Fruit fly (Drosophila melanogaster): Measurements from ENCODE around the gene CG14331.

The CG14331 gene

DNA sequence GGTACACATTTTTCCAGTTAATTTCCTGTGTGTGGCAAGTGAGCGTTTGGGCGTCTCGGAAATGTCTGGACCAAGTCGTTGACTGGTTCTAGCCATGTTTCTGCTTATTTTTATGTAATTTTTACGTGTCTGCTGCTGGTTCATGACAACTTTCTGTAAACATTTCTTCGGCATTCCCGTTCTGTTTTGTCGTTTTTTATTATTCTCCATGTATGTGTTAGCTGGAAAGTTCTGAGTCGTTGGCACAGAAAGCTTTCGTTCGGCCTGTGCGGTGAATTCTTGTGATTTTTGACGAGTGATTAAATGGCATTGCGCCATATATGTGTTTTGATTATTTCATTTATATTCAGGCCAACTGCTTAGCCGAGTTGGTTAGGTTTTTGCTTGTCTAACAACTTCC is 14.3 kb downstream of the CG14331 start:
- TF ChIP-seq woc (GFP tag; optimal IDR thresholded peaks at IDR 0.05), result no peak
- no peak for TF ChIP-seq fru (GFP tag; optimal IDR thresholded peaks at IDR 0.05)
- TF ChIP-seq HLH106 (tag; optimal IDR thresholded peaks at IDR 0.05), result no peak
- no peak for TF ChIP-seq Mio (GFP tag; optimal IDR thresholded peaks at IDR 0.05)
- no peak for TF ChIP-seq Hr83 (GFP tag; optimal IDR thresholded peaks at IDR 0.05; ENCODE audit: poor library complexity, severe bottlenecking)
- TF ChIP-seq br (GFP tag; optimal IDR thresholded peaks at IDR 0.05), result no peak
- TF ChIP-seq brk (GFP tag; optimal IDR thresholded peaks at IDR 0.05), result no peak
- no peak for TF ChIP-seq Sp1 (GFP tag; optimal IDR thresholded peaks at IDR 0.05)
- no peak for TF ChIP-seq dmrt93B (GFP tag; optimal IDR thresholded peaks at IDR 0.05)
- no peak for TF ChIP-seq Hr78 (GFP tag; optimal IDR thresholded peaks at IDR 0.05)
- TF ChIP-seq CrebA (GFP tag; optimal IDR thresholded peaks at IDR 0.05; ENCODE audit: borderline replicate concordance), result no peak
- TF ChIP-seq GATAd (GFP tag; optimal IDR thresholded peaks at IDR 0.05), result no peak
- TF ChIP-seq dl (GFP tag; optimal IDR thresholded peaks at IDR 0.05; ENCODE audit: insufficient read depth in 1 of 2, partially characterized antibody in 2 of 2), result no peak
- TF ChIP-seq CG32264 (GFP tag; optimal IDR thresholded peaks at IDR 0.05), result no peak
- no peak for TF ChIP-seq Hnf4 (GFP tag; optimal IDR thresholded peaks at IDR 0.05)
- TF ChIP-seq ey (GFP tag; optimal IDR thresholded peaks at IDR 0.05), result no peak
- no peak for TF ChIP-seq usp (GFP tag; optimal IDR thresholded peaks at IDR 0.05)

- TF ChIP-seq usp (GFP tag; optimal IDR thresholded peaks at IDR 0.05) (no peak), rgr (GFP tag; optimal IDR thresholded peaks at IDR 0.05) (no peak), fru (GFP tag; optimal IDR thresholded peaks at IDR 0.05) (no peak), Jra (GFP tag; optimal IDR thresholded peaks at IDR 0.05) (no peak), psq (GFP tag; optimal IDR thresholded peaks at IDR 0.05) (no peak), ey (GFP tag; optimal IDR thresholded peaks at IDR 0.05) (no peak), dsf (GFP tag; optimal IDR thresholded peaks at IDR 0.05; ENCODE audit: borderline replicate concordance) (no peak), Sp1 (GFP tag; optimal IDR thresholded peaks at IDR 0.05) (no peak), dl (GFP tag; optimal IDR thresholded peaks at IDR 0.05; ENCODE audit: insufficient read depth in 1 of 2, partially characterized antibody in 2 of 2) (no peak), CG9705 (GFP tag; optimal IDR thresholded peaks at IDR 0.05) (no peak), sage (GFP tag; optimal IDR thresholded peaks at IDR 0.05) (no peak), Rel (GFP tag; optimal IDR thresholded peaks at IDR 0.05) (no peak), Rel (tag; optimal IDR thresholded peaks at IDR 0.05) (no peak), CG32264 (GFP tag; optimal IDR thresholded peaks at IDR 0.05) (no peak), Hnf4 (GFP tag; optimal IDR thresholded peaks at IDR 0.05) (no peak), lola (GFP tag; optimal IDR thresholded peaks at IDR 0.05) (no peak)
Observed at dm6 chr3R:17425417-17425915, 15.1 kb downstream of the CG14331 start, which contains the start of gene cysu. Gene cysu (plus strand): TSS chr3R:17425768.

dm6 chr3R:17422102-17422501 is 18.4 kb downstream of the CG14331 start, which contains the start of gene CG14332:
Gene CG14332 (minus strand): TSS chr3R:17422202.
- TF ChIP-seq dl (GFP tag; optimal IDR thresholded peaks at IDR 0.05; ENCODE audit: insufficient read depth in 1 of 2, partially characterized antibody in 2 of 2) (no peak), dsf (GFP tag; optimal IDR thresholded peaks at IDR 0.05; ENCODE audit: borderline replicate concordance) (no peak)

DNA sequence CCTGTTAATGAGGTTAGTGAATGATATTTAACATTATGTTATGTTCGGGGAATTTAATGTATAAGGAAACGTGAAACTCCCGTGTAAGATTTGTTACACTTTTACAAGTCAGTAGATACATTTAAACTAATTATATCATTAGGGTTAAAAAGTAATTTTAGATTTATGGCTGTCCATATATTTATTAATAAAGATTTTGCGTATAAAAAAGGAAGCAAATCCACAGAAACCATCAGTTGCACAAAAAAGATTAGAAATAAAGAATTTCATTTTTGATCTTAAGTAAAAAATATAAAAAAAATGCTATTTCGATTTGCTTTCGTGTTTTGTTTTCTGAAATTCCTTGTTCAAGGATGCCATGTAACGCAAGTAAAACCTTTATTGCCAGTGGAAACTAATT is 20.2 kb downstream of the CG14331 start, which contains the start of gene CG42835:
TSS of gene CG42835 (plus strand) at position 301 of the 400 bp plus-strand sequence.
- TF ChIP-seq Mio (GFP tag; optimal IDR thresholded peaks at IDR 0.05) (no peak), dl (GFP tag; optimal IDR thresholded peaks at IDR 0.05; ENCODE audit: insufficient read depth in 1 of 2, partially characterized antibody in 2 of 2) (no peak), Vsx2 (GFP tag; optimal IDR thresholded peaks at IDR 0.05; ENCODE audit: partially characterized antibody) (no peak), br (GFP tag; optimal IDR thresholded peaks at IDR 0.05) (no peak), jim (GFP tag; optimal IDR thresholded peaks at IDR 0.05) (no peak), lola (GFP tag; optimal IDR thresholded peaks at IDR 0.05) (no peak), pan (optimal IDR thresholded peaks at IDR 0.05) (no peak), Jra (GFP tag; optimal IDR thresholded peaks at IDR 0.05) (no peak), GATAd (GFP tag; optimal IDR thresholded peaks at IDR 0.05) (no peak), Myc (optimal IDR thresholded peaks at IDR 0.05) (no peak), h (GFP tag; optimal IDR thresholded peaks at IDR 0.05) (no peak), sv (GFP tag; optimal IDR thresholded peaks at IDR 0.05) (no peak), Rel (GFP tag; optimal IDR thresholded peaks at IDR 0.05) (no peak), Rel (tag; optimal IDR thresholded peaks at IDR 0.05) (no peak), foxo (GFP tag; optimal IDR thresholded peaks at IDR 0.05) (no peak), dmrt93B (GFP tag; optimal IDR thresholded peaks at IDR 0.05) (no peak)
